Fruit fly (Drosophila melanogaster) whole organism, embryonic: ENCODE measurements around the gene Ada2a.

Experiments used
- Aef1 ChIP-seq: fragments of 200-800 bp; sonication (Bioruptor generic); IDR thresholded peaks from 3 replicates; pipeline ENCODE4 v1.3.6; 2022; ENCODE audit warnings: missing biosample characterization, missing genetic modification characterization
- CG1024 ChIP-seq: fragments of 200-800 bp; sonication (Bioruptor generic); IDR thresholded peaks from 2 replicates; pipeline ENCODE4 v1.3.6; 2022; ENCODE audit warnings: missing biosample characterization, missing genetic modification characterization
- CG10274 ChIP-seq: fragments of 200-800 bp; sonication (Bioruptor generic); optimal IDR thresholded peaks from 3 replicates; lab custom pipeline; 2017; ENCODE audit warnings: missing biosample characterization, mild to moderate bottlenecking, missing genetic modification characterization
- CG10321 ChIP-seq: fragments of 200-800 bp; sonication (Bioruptor generic); IDR thresholded peaks from 2 replicates; pipeline ENCODE4 v1.3.6; 2022; ENCODE audit warnings: missing biosample characterization, missing genetic modification characterization
- CG10366 ChIP-seq: fragments of 200-800 bp; sonication (Bioruptor generic); IDR thresholded peaks from 2 replicates; pipeline ENCODE4 v1.3.6; 2022; ENCODE audit warnings: missing biosample characterization, missing genetic modification characterization
- CG10565 ChIP-seq: fragments of 200-800 bp; sonication (Bioruptor generic); optimal IDR thresholded peaks from 3 replicates; lab custom pipeline; 2016; ENCODE audit warnings: missing biosample characterization, mild to moderate bottlenecking, missing genetic modification characterization
- CG12299 ChIP-seq: fragments of 200-800 bp; sonication (Bioruptor generic); optimal IDR thresholded peaks from 2 replicates; lab custom pipeline; 2018; ENCODE audit warnings: missing biosample characterization, mild to moderate bottlenecking, missing genetic modification characterization
- CG1647 ChIP-seq: fragments of 200-800 bp; sonication (Bioruptor generic); optimal IDR thresholded peaks from 3 replicates; lab custom pipeline; 2016; ENCODE audit warnings: missing biosample characterization, missing genetic modification characterization
- CG2129 ChIP-seq: fragments of 200-800 bp; sonication (Bioruptor generic); IDR thresholded peaks from 2 replicates; pipeline ENCODE4 v1.3.6; 2022; ENCODE audit warnings: missing biosample characterization, missing genetic modification characterization; ENCODE audit not compliant: partially characterized antibody
- CG30020 ChIP-seq: fragments of 200-800 bp; optimal IDR thresholded peaks from 2 replicates; lab custom pipeline; 2019; ENCODE audit warnings: missing biosample characterization, mild to moderate bottlenecking, missing genetic modification characterization, moderate library complexity
- CG32767 ChIP-seq: fragments of 200-800 bp; sonication (Bioruptor generic); IDR thresholded peaks from 2 replicates; pipeline ENCODE4 v1.3.6; 2022; ENCODE audit warnings: missing biosample characterization, missing genetic modification characterization
- CG34224 ChIP-seq: fragments of 200-800 bp; sonication (Bioruptor generic); IDR thresholded peaks from 3 replicates; pipeline ENCODE4 v1.3.6; 2022; ENCODE audit warnings: missing biosample characterization, missing genetic modification characterization; ENCODE audit not compliant: partially characterized antibody
- CG34376 ChIP-seq: fragments of 200-800 bp; sonication (Bioruptor generic); optimal IDR thresholded peaks from 2 replicates; lab custom pipeline; 2018; ENCODE audit warnings: missing biosample characterization, mild to moderate bottlenecking, missing genetic modification characterization
- CG4424 ChIP-seq: fragments of 200-800 bp; sonication (Bioruptor generic); optimal IDR thresholded peaks from 3 replicates; lab custom pipeline; 2016; ENCODE audit warnings: missing biosample characterization, missing genetic modification characterization
- CG6654 ChIP-seq: fragments of 200-800 bp; sonication (Bioruptor generic); optimal IDR thresholded peaks from 2 replicates; lab custom pipeline; 2017; ENCODE audit warnings: missing biosample characterization, mild to moderate bottlenecking, missing genetic modification characterization
- CG6689 ChIP-seq: fragments of 200-800 bp; sonication (Bioruptor generic); IDR thresholded peaks from 2 replicates; pipeline ENCODE4 v1.3.6; 2022; ENCODE audit warnings: missing biosample characterization, missing genetic modification characterization
- CG7271 ChIP-seq: fragments of 200-800 bp; sonication (Bioruptor generic); optimal IDR thresholded peaks from 2 replicates; lab custom pipeline; 2018; ENCODE audit warnings: missing biosample characterization, mild to moderate bottlenecking, missing genetic modification characterization, moderate library complexity
- CG8944 ChIP-seq: fragments of 200-800 bp; sonication (Bioruptor generic); optimal IDR thresholded peaks from 3 replicates; lab custom pipeline; 2016; ENCODE audit warnings: missing biosample characterization, missing genetic modification characterization
- CoRest ChIP-seq: fragments of 200-800 bp; sonication (Bioruptor generic); optimal IDR thresholded peaks from 3 replicates; lab custom pipeline; 2018; ENCODE audit warnings: missing biosample characterization, mild to moderate bottlenecking, missing genetic modification characterization, moderate library complexity
- CrebB ChIP-seq: fragments of 200-800 bp; sonication (Bioruptor generic); optimal IDR thresholded peaks from 3 replicates; lab custom pipeline; 2018; ENCODE audit warnings: missing biosample characterization, mild to moderate bottlenecking, missing genetic modification characterization
- Dref ChIP-seq: fragments of 200-800 bp; sonication (Bioruptor generic); IDR thresholded peaks from 2 replicates; pipeline ENCODE4 v1.3.6; 2022; ENCODE audit warnings: missing biosample characterization, missing genetic modification characterization
- E2f2 ChIP-seq: fragments of 200-800 bp; sonication (Bioruptor generic); IDR thresholded peaks from 2 replicates; pipeline ENCODE4 v1.3.6; 2022; ENCODE audit warnings: missing biosample characterization, missing genetic modification characterization
- Elba2 ChIP-seq: fragments of 200-800 bp; sonication (Bioruptor generic); optimal IDR thresholded peaks from 3 replicates; lab custom pipeline; 2016; ENCODE audit warnings: missing biosample characterization, missing genetic modification characterization
- Fer1 ChIP-seq: fragments of 200-800 bp; sonication (Bioruptor generic); optimal IDR thresholded peaks from 2 replicates; lab custom pipeline; 2017; ENCODE audit warnings: missing biosample characterization, mild to moderate bottlenecking, missing genetic modification characterization
- Hmx ChIP-seq: fragments of 200-800 bp; sonication (Bioruptor generic); optimal IDR thresholded peaks from 2 replicates; lab custom pipeline; 2016; ENCODE audit warnings: missing biosample characterization, missing genetic modification characterization
- Hr39 ChIP-seq: fragments of >200 bp; optimal IDR thresholded peaks from 2 replicates; lab custom pipeline; 2017
- Hr51 ChIP-seq, 2 experiments: fragments of 200-800 bp; sonication (Bioruptor generic); optimal IDR thresholded peaks; 2 replicates in 1 of 2; 3 replicates in 1 of 2; lab custom pipeline; 2016 to 2018; ENCODE audit warnings: missing biosample characterization in 2 of 2, missing genetic modification characterization in 2 of 2, mild to moderate bottlenecking in 1 of 2, moderate library complexity in 1 of 2
- Hr78 ChIP-seq, 2 experiments: fragments of 200-800 bp in 1 of 2; fragments of >200 bp in 1 of 2; sonication (Bioruptor generic) in 1 of 2; optimal IDR thresholded peaks; 2 replicates each; lab custom pipeline; 2017 to 2019; ENCODE audit warnings: missing biosample characterization in 2 of 2, missing genetic modification characterization in 2 of 2, mild to moderate bottlenecking in 1 of 2, moderate library complexity in 1 of 2
- Jarid2 ChIP-seq: fragments of 200-800 bp; sonication (Bioruptor generic); optimal IDR thresholded peaks from 3 replicates; lab custom pipeline; 2017; ENCODE audit warnings: mild to moderate bottlenecking, missing biosample characterization, missing genetic modification reagents, missing genetic modification characterization
- Med ChIP-seq: fragments of 200-800 bp; sonication (Bioruptor generic); peaks from one replicate; lab custom pipeline; 2016; ENCODE audit warnings: missing biosample characterization, missing genetic modification characterization, mild to moderate bottlenecking, inconsistent platforms, moderate library complexity
- NK7.1 ChIP-seq: fragments of 200-800 bp; sonication (Bioruptor generic); optimal IDR thresholded peaks from 3 replicates; lab custom pipeline; 2016; ENCODE audit warnings: missing biosample characterization, missing genetic modification characterization
- Poxn ChIP-seq: fragments of 200-800 bp; sonication (Bioruptor generic); IDR thresholded peaks from 2 replicates; pipeline ENCODE4 v1.3.6; 2022; ENCODE audit warnings: missing biosample characterization, missing genetic modification characterization
- Ptx1 ChIP-seq: fragments of 200-800 bp; sonication (Bioruptor generic); IDR thresholded peaks from 2 replicates; pipeline ENCODE4 v1.3.6; 2022; ENCODE audit warnings: missing biosample characterization, missing genetic modification characterization
- ash1 ChIP-seq: fragments of 200-800 bp; sonication (Bioruptor generic); optimal IDR thresholded peaks from 2 replicates; lab custom pipeline; 2018; ENCODE audit warnings: missing biosample characterization, mild to moderate bottlenecking, missing genetic modification characterization
- cad ChIP-seq: fragments of >200 bp; optimal IDR thresholded peaks from 2 replicates; lab custom pipeline; 2017; ENCODE audit warnings: missing biosample characterization, missing genetic modification characterization
- ci ChIP-seq: fragments of 200-800 bp; sonication (Bioruptor generic); IDR thresholded peaks from 3 replicates; pipeline ENCODE4 v1.3.6; 2022; ENCODE audit warnings: missing biosample characterization, missing genetic modification characterization
- danr ChIP-seq: fragments of 200-800 bp; sonication (Bioruptor generic); IDR thresholded peaks from 2 replicates; pipeline ENCODE4 v1.3.6; 2022; ENCODE audit warnings: missing biosample characterization, missing genetic modification characterization
- dati ChIP-seq: fragments of 200-800 bp; sonication (Bioruptor generic); IDR thresholded peaks from 2 replicates; pipeline ENCODE4 v1.3.6; 2022; ENCODE audit warnings: missing biosample characterization, missing genetic modification characterization
- dm ChIP-seq: fragments of 200-800 bp; sonication (Bioruptor generic); optimal IDR thresholded peaks from 3 replicates; lab custom pipeline; 2016; ENCODE audit warnings: missing biosample characterization, missing genetic modification characterization
- gro ChIP-seq: fragments of 200-800 bp; sonication (Bioruptor generic); optimal IDR thresholded peaks from 2 replicates; lab custom pipeline; 2016; ENCODE audit warnings: missing biosample characterization, missing genetic modification characterization
- gsb-n ChIP-seq: fragments of 200-800 bp; sonication (Bioruptor generic); optimal IDR thresholded peaks from 3 replicates; lab custom pipeline; 2018; ENCODE audit warnings: missing biosample characterization, mild to moderate bottlenecking, missing genetic modification characterization
- hbn ChIP-seq: fragments of 200-800 bp; sonication (Bioruptor generic); IDR thresholded peaks from 2 replicates; pipeline ENCODE4 v1.3.6; 2022; ENCODE audit warnings: missing biosample characterization, missing genetic modification characterization; ENCODE audit not compliant: partially characterized antibody
- insv ChIP-seq, 2 experiments: fragments of 200-800 bp; sonication (Bioruptor generic); optimal IDR thresholded peaks; 3 replicates each; lab custom pipeline; 2016 to 2018; ENCODE audit warnings: missing biosample characterization in 2 of 2, missing genetic modification characterization in 2 of 2
- jing ChIP-seq: fragments of 200-800 bp; sonication (Bioruptor generic); optimal IDR thresholded peaks from 2 replicates; lab custom pipeline; 2018; ENCODE audit warnings: missing biosample characterization, mild to moderate bottlenecking, missing genetic modification characterization
- maf-S ChIP-seq: fragments of 200-800 bp; sonication (Bioruptor generic); optimal IDR thresholded peaks from 2 replicates; lab custom pipeline; 2016; ENCODE audit warnings: missing biosample characterization, missing genetic modification characterization
- mam ChIP-seq: fragments of 200-800 bp; sonication (Bioruptor generic); optimal IDR thresholded peaks from 3 replicates; lab custom pipeline; 2016; ENCODE audit warnings: missing biosample characterization, missing genetic modification characterization
- org-1 ChIP-seq: fragments of 200-800 bp; sonication (Bioruptor generic); optimal IDR thresholded peaks from 2 replicates; lab custom pipeline; 2017; ENCODE audit warnings: missing biosample characterization, missing genetic modification characterization
- pan ChIP-seq, 4 experiments: fragments of >200 bp in 3 of 4; fragments of 200-800 bp in 1 of 4; sonication (Bioruptor generic) in 1 of 4; optimal IDR thresholded peaks in 3 of 4; IDR thresholded peaks in 1 of 4; 2 replicates each; pipeline versions ENCODE4 v1.3.6 to Lab custom; 2017 to 2022; ENCODE audit warnings: missing biosample characterization in 2 of 4, missing genetic modification characterization in 2 of 4, mixed read lengths in 1 of 4
- schlank ChIP-seq: fragments of 200-800 bp; sonication (Bioruptor generic); optimal IDR thresholded peaks from 2 replicates; lab custom pipeline; 2018; ENCODE audit warnings: missing biosample characterization, mild to moderate bottlenecking, missing genetic modification characterization
- sim ChIP-seq: fragments of 200-800 bp; sonication (Bioruptor generic); IDR thresholded peaks from 2 replicates; pipeline ENCODE4 v1.3.6; 2022; ENCODE audit warnings: missing biosample characterization, missing genetic modification characterization
- tgo ChIP-seq: fragments of 200-800 bp; sonication (Bioruptor generic); IDR thresholded peaks from 3 replicates; pipeline ENCODE4 v1.3.6; 2022; ENCODE audit warnings: missing biosample characterization, missing genetic modification characterization

Gene Ada2a

DNA sequence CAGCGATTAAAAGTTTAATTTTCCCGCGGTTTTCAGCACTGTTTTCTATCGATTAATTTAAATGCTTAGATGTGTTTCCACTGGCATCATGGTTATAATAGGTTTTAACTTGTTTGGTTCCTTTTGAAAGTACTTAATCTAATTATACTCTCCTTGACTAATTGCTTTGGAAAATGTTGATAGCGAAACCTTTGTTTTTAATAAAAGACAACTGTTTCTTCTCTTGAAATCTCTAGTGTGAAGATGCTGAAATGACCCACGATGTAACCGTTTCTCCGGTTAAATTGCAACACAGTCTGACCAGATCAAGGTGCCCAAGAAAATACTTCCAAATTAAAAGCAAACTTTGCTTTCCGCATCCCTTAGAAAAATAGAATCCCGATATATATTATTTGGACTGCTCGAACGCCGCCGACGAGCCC lies 43.6 kb upstream of the Ada2a start, which contains the start of gene Dlc90F (continued):
- peak; percentile 85 for TF ChIP-seq tgo (GFP tag; lab: Robert Waterston, UW)
- no peak for TF ChIP-seq cad (GFP tag; lab: Kevin White, UChicago)
- TF ChIP-seq schlank (tag; lab: Kevin White, UChicago): no peak
- TF ChIP-seq insv (GFP tag; optimal IDR thresholded peaks at IDR 0.05; lab: Kevin White, UChicago): peak in 1 of 2 experiments; percentile 19
- peak; percentile 25 for TF ChIP-seq CG12299 (tag; lab: Kevin White, UChicago)
- TF ChIP-seq CG10274 (GFP tag; lab: Kevin White, UChicago): no peak
- peak; percentile 35 for TF ChIP-seq NK7.1
- peak; percentile 93 for TF ChIP-seq Med
- TF ChIP-seq CG6654: peak; percentile 13
- 0 out of 2 replicates have a peak, but pooled peaks have one; percentile 15 for TF ChIP-seq CG32767 (GFP tag; lab: Robert Waterston, UW)
- no peak for TF ChIP-seq Hr39
- TF ChIP-seq maf-S (GFP tag; lab: Kevin White, UChicago): peak; percentile 75
- peak; percentile 54; the same call in 1 of the 2 replicates for TF ChIP-seq E2f2
- TF ChIP-seq CG7271: peak; percentile 40
- peak; percentile 58 for TF ChIP-seq jing (GFP tag; lab: Kevin White, UChicago)
- TF ChIP-seq CrebB (tag; lab: Kevin White, UChicago): no peak
- peak; percentile 61 for TF ChIP-seq Elba2 (GFP tag; lab: Kevin White, UChicago)
- no peak for TF ChIP-seq Poxn
- TF ChIP-seq CG6689 (GFP tag; lab: Robert Waterston, UW): peak; percentile 75
- no peak for TF ChIP-seq Fer1
- TF ChIP-seq pan (optimal IDR thresholded peaks at IDR 0.05; lab: Kevin White, UChicago): no peak
- TF ChIP-seq pan (GFP tag; optimal IDR thresholded peaks at IDR 0.05 in 1 of 2, IDR thresholded peaks at IDR 0.05 in 1 of 2): peak in 1 of 2 experiments; percentile 81
- TF ChIP-seq CG4424 (GFP tag; lab: Kevin White, UChicago): peak; percentile 66
- TF ChIP-seq CG34376: no peak
- TF ChIP-seq CG34224 (GFP tag; lab: Robert Waterston, UW): no peak
- peak; percentile 24 for TF ChIP-seq Hmx (GFP tag; lab: Kevin White, UChicago)
- TF ChIP-seq dm: peak; percentile 83
- peak; percentile 55 for TF ChIP-seq CG1647 (GFP tag; lab: Kevin White, UChicago)
- TF ChIP-seq CG10366 (GFP tag; lab: Robert Waterston, UW): peak; percentile 78
- no peak for TF ChIP-seq Jarid2 (GFP tag; lab: Kevin White, UChicago)
- peak; percentile 84 for TF ChIP-seq CG30020 (tag; lab: Kevin White, UChicago)
- TF ChIP-seq danr (GFP tag; lab: Robert Waterston, UW): peak; percentile 46; the same call in 1 of the 2 replicates
- TF ChIP-seq Dref (GFP tag; lab: Robert Waterston, UW): peak; percentile 64
- no peak for TF ChIP-seq org-1 (GFP tag; lab: Kevin White, UChicago)
- TF ChIP-seq dati: no peak
- peak; percentile 56 for TF ChIP-seq gsb-n (tag; lab: Kevin White, UChicago)
- TF ChIP-seq hbn (GFP tag; lab: Robert Waterston, UW): no peak; the same call in 1 of the 2 replicates
- TF ChIP-seq sim (GFP tag; lab: Robert Waterston, UW): no peak
- TF ChIP-seq Hr78 (GFP tag; optimal IDR thresholded peaks at IDR 0.05; lab: Kevin White, UChicago): no peak
- no peak for TF ChIP-seq CG10565 (GFP tag; lab: Kevin White, UChicago)
- no peak for TF ChIP-seq CG2129 (GFP tag; lab: Robert Waterston, UW)
- peak; percentile 23; the same call in 1 of the 2 replicates for TF ChIP-seq CG10321 (GFP tag; lab: Robert Waterston, UW)
- peak; percentile 84 for TF ChIP-seq ci (GFP tag; lab: Robert Waterston, UW)
- TF ChIP-seq Hr51 (GFP tag; optimal IDR thresholded peaks at IDR 0.05; lab: Kevin White, UChicago): peak in 1 of 2 experiments; percentile 84
- no peak for TF ChIP-seq ash1
- TF ChIP-seq Aef1 (GFP tag; lab: Robert Waterston, UW): peak; percentile 83
- TF ChIP-seq CoRest: peak; percentile 90
- TF ChIP-seq Ptx1 (GFP tag; lab: Robert Waterston, UW): peak; percentile 90
- TF ChIP-seq mam (GFP tag; lab: Kevin White, UChicago): peak; percentile 85
- peak; percentile 63 for TF ChIP-seq CG8944 (GFP tag; lab: Kevin White, UChicago)
- peak; percentile 27 for TF ChIP-seq CG1024
- TF ChIP-seq gro (GFP tag; lab: Kevin White, UChicago): peak; percentile 33
